Worm (Caenorhabditis elegans) whole organism, L1 larva: ENCODE measurements around the gene jnk-1.

Source experiments
- C34B4.2 ChIP-seq: sonication (generic microtip); optimal IDR thresholded peaks from 2 replicates; lab custom pipeline; 2017; ENCODE audit warnings: mild to moderate bottlenecking, missing genetic modification characterization, missing compliant biosample characterization
- Y116A8C.19 ChIP-seq: sonication (generic microtip); optimal IDR thresholded peaks from 2 replicates; lab custom pipeline; 2016; ENCODE audit warnings: missing compliant biosample characterization, missing genetic modification characterization, borderline replicate concordance
- aha-1 ChIP-seq: fragments of 150-350 bp; optimal IDR thresholded peaks from 2 replicates; lab custom pipeline; 2014; ENCODE audit warnings: missing biosample characterization, missing genetic modification characterization
- alr-1 ChIP-seq: fragments of 200-800 bp; sonication (Bioruptor generic); optimal IDR thresholded peaks from 2 replicates; lab custom pipeline; 2018; ENCODE audit warnings: borderline replicate concordance, mild to moderate bottlenecking, missing genetic modification characterization, missing compliant biosample characterization
- aly-2 ChIP-seq: fragments of 150-350 bp; optimal IDR thresholded peaks from 2 replicates; lab custom pipeline; 2014; ENCODE audit warnings: missing biosample characterization, missing genetic modification characterization
- ama-1 ChIP-seq: fragments of 150-350 bp; optimal IDR thresholded peaks from 2 replicates; lab custom pipeline; 2014
- blmp-1 ChIP-seq: fragments of 150-350 bp; optimal IDR thresholded peaks from 2 replicates; lab custom pipeline; 2014; ENCODE audit warnings: missing biosample characterization, missing genetic modification characterization
- ceh-63 ChIP-seq: fragments of 200-800 bp; sonication (Bioruptor generic); optimal IDR thresholded peaks from 2 replicates; lab custom pipeline; 2018; ENCODE audit warnings: mild to moderate bottlenecking, missing genetic modification characterization, missing compliant biosample characterization
- ceh-8 ChIP-seq: fragments of 200-800 bp; sonication (Bioruptor generic); optimal IDR thresholded peaks from 2 replicates; lab custom pipeline; 2018; ENCODE audit warnings: mild to moderate bottlenecking, missing genetic modification characterization, moderate library complexity, missing compliant biosample characterization
- ceh-88 ChIP-seq: fragments of 200-800 bp; sonication (Bioruptor generic); IDR thresholded peaks from 2 replicates; pipeline ENCODE4 v1.3.6; 2022; ENCODE audit warnings: missing genetic modification characterization, missing compliant biosample characterization
- ceh-90 ChIP-seq: sonication (generic microtip); optimal IDR thresholded peaks from 2 replicates; lab custom pipeline; 2016; ENCODE audit warnings: missing genetic modification characterization, missing compliant biosample characterization
- dpl-1 ChIP-seq, 3 experiments: fragments of 150-350 bp in 2 of 3; sonication (generic microtip) in 1 of 3; optimal IDR thresholded peaks; 2 replicates each; lab custom pipeline; 2014 to 2017; ENCODE audit warnings: missing biosample characterization in 3 of 3, missing genetic modification characterization in 3 of 3, missing genetic modification reagents in 3 of 3
- dsc-1 ChIP-seq: sonication (generic microtip); optimal IDR thresholded peaks from 2 replicates; lab custom pipeline; 2016; ENCODE audit warnings: mild to moderate bottlenecking, missing genetic modification characterization, missing compliant biosample characterization
- efl-1 ChIP-seq, 4 experiments: fragments of 150-350 bp; optimal IDR thresholded peaks in 3 of 4; peaks in 1 of 4; 1 replicate in 1 of 4; 2 replicates in 3 of 4; lab custom pipeline; 2014; ENCODE audit warnings: missing biosample characterization in 2 of 4, missing genetic modification characterization in 2 of 4, missing genetic modification reagents in 2 of 4
- efl-3 ChIP-seq: fragments of 200-800 bp; sonication (Bioruptor generic); optimal IDR thresholded peaks from 2 replicates; lab custom pipeline; 2018; ENCODE audit warnings: mild to moderate bottlenecking, missing genetic modification characterization, missing compliant biosample characterization
- egl-13 ChIP-seq: sonication (generic microtip); optimal IDR thresholded peaks from 2 replicates; lab custom pipeline; 2016; ENCODE audit warnings: missing genotype, missing genetic modification reagents, missing genetic modification characterization, missing compliant biosample characterization
- egl-27 ChIP-seq, 2 experiments: fragments of 150-350 bp in 1 of 2; sonication (generic microtip); optimal IDR thresholded peaks; 3 replicates each; lab custom pipeline; 2017 to 2018; ENCODE audit warnings: missing biosample characterization in 2 of 2, missing genetic modification characterization in 2 of 2, missing genetic modification reagents in 2 of 2
- elt-3 ChIP-seq, 6 experiments: fragments of 150-350 bp in 1 of 6; sonication (generic microtip); optimal IDR thresholded peaks; 2 replicates each; lab custom pipeline; 2017 to 2018; ENCODE audit warnings: missing biosample characterization in 6 of 6, missing genetic modification characterization in 6 of 6, inconsistent platforms in 1 of 6
- ets-5 ChIP-seq: fragments of 200-800 bp; sonication (Bioruptor generic); IDR thresholded peaks from 2 replicates; pipeline ENCODE4 v1.3.6; 2022; ENCODE audit warnings: missing genetic modification characterization, missing compliant biosample characterization
- fkh-4 ChIP-seq: sonication (generic microtip); optimal IDR thresholded peaks from 2 replicates; lab custom pipeline; 2016; ENCODE audit warnings: missing compliant biosample characterization, missing genetic modification characterization, borderline replicate concordance
- grh-1 ChIP-seq: fragments of 200-800 bp; sonication (Bioruptor generic); IDR thresholded peaks from 2 replicates; pipeline ENCODE4 v1.3.6; 2022; ENCODE audit warnings: missing genetic modification reagents, missing genetic modification characterization, missing compliant biosample characterization
- hpl-2 ChIP-seq: fragments of 150-350 bp; optimal IDR thresholded peaks from 2 replicates; lab custom pipeline; 2014; ENCODE audit warnings: missing biosample characterization, missing genetic modification reagents, missing genetic modification characterization
- irx-1 ChIP-seq: sonication (generic microtip); optimal IDR thresholded peaks from 2 replicates; lab custom pipeline; 2016; ENCODE audit warnings: missing genetic modification characterization, missing compliant biosample characterization
- isw-1 ChIP-seq: fragments of 200-800 bp; sonication (Bioruptor generic); IDR thresholded peaks from 2 replicates; pipeline ENCODE4 v1.3.6; 2022; ENCODE audit warnings: missing genetic modification characterization, missing compliant biosample characterization
- jun-1 ChIP-seq: fragments of 150-350 bp; optimal IDR thresholded peaks from 2 replicates; lab custom pipeline; 2014; ENCODE audit warnings: missing biosample characterization, missing genetic modification reagents, missing genetic modification characterization
- lin-15B ChIP-seq: fragments of 150-350 bp; sonication (generic microtip); optimal IDR thresholded peaks from 3 replicates; lab custom pipeline; 2014; ENCODE audit warnings: missing biosample characterization, missing genetic modification characterization
- lir-3 ChIP-seq: sonication (generic microtip); optimal IDR thresholded peaks from 2 replicates; lab custom pipeline; 2016; ENCODE audit warnings: mild to moderate bottlenecking, missing genetic modification characterization, moderate library complexity, missing compliant biosample characterization; ENCODE audit not compliant: poor library complexity
- lsy-2 ChIP-seq, 2 experiments: fragments of 150-350 bp; optimal IDR thresholded peaks; 2 replicates each; lab custom pipeline; 2014; ENCODE audit warnings: missing biosample characterization in 2 of 2, missing genetic modification characterization in 2 of 2
- mef-2 ChIP-seq: fragments of 150-350 bp; optimal IDR thresholded peaks from 2 replicates; lab custom pipeline; 2014; ENCODE audit warnings: missing biosample characterization, missing genetic modification characterization
- nhr-11 ChIP-seq: fragments of 150-350 bp; optimal IDR thresholded peaks from 2 replicates; lab custom pipeline; 2014; ENCODE audit warnings: missing biosample characterization, missing genetic modification characterization
- nhr-12 ChIP-seq: sonication (generic microtip); optimal IDR thresholded peaks from 2 replicates; lab custom pipeline; 2017; ENCODE audit warnings: missing biosample characterization, missing genetic modification characterization
- nhr-19 ChIP-seq: fragments of 200-800 bp; sonication (Bioruptor generic); conservative IDR thresholded peaks from 2 replicates; pipeline ENCODE4 v1.3.6; 2022; ENCODE audit warnings: missing genetic modification characterization, missing compliant biosample characterization
- nhr-20 ChIP-seq: sonication (generic microtip); optimal IDR thresholded peaks from 2 replicates; lab custom pipeline; 2016; ENCODE audit warnings: mild to moderate bottlenecking, missing genetic modification characterization, missing compliant biosample characterization
- nhr-237 ChIP-seq: fragments of 150-350 bp; optimal IDR thresholded peaks from 2 replicates; lab custom pipeline; 2014; ENCODE audit warnings: missing biosample characterization, missing genetic modification characterization
- nhr-47 ChIP-seq: sonication (generic microtip); optimal IDR thresholded peaks from 2 replicates; lab custom pipeline; 2016; ENCODE audit warnings: mild to moderate bottlenecking, missing genetic modification characterization, moderate library complexity, missing compliant biosample characterization
- nhr-71 ChIP-seq: sonication (generic microtip); optimal IDR thresholded peaks from 2 replicates; lab custom pipeline; 2016; ENCODE audit warnings: mild to moderate bottlenecking, missing genetic modification characterization, moderate library complexity, missing compliant biosample characterization
- nhr-85 ChIP-seq: sonication (generic microtip); peaks from one replicate; lab custom pipeline; 2016; ENCODE audit warnings: missing genetic modification characterization, inconsistent platforms, missing compliant biosample characterization
- nhr-90 ChIP-seq: sonication (generic microtip); optimal IDR thresholded peaks from 2 replicates; lab custom pipeline; 2016; ENCODE audit warnings: mild to moderate bottlenecking, missing genetic modification characterization, missing compliant biosample characterization; ENCODE audit not compliant: poor library complexity
- pag-3 ChIP-seq: sonication (generic microtip); optimal IDR thresholded peaks from 2 replicates; lab custom pipeline; 2017; ENCODE audit warnings: missing genetic modification characterization, mild to moderate bottlenecking, missing compliant biosample characterization, antibody characterized with exemption, borderline replicate concordance; ENCODE audit not compliant: insufficient read depth
- pax-3 ChIP-seq: fragments of 200-800 bp; sonication (Bioruptor generic); optimal IDR thresholded peaks from 2 replicates; lab custom pipeline; 2018; ENCODE audit warnings: mild to moderate bottlenecking, missing genetic modification characterization, moderate library complexity, missing compliant biosample characterization
- pqm-1 ChIP-seq: sonication (generic microtip); optimal IDR thresholded peaks from 3 replicates; lab custom pipeline; 2017; ENCODE audit warnings: missing biosample characterization, missing genetic modification characterization
- sox-4 ChIP-seq: sonication (generic microtip); optimal IDR thresholded peaks from 2 replicates; lab custom pipeline; 2016; ENCODE audit warnings: missing genetic modification characterization, missing compliant biosample characterization
- sptf-1 ChIP-seq: fragments of 150-350 bp; optimal IDR thresholded peaks from 2 replicates; lab custom pipeline; 2014; ENCODE audit warnings: missing biosample characterization, missing genetic modification characterization
- tbx-2 ChIP-seq: sonication (generic microtip); optimal IDR thresholded peaks from 2 replicates; lab custom pipeline; 2016; ENCODE audit warnings: missing genetic modification characterization, missing compliant biosample characterization
- unc-30 ChIP-seq: sonication (generic microtip); optimal IDR thresholded peaks from 2 replicates; lab custom pipeline; 2017; ENCODE audit warnings: missing biosample characterization, missing genetic modification characterization
- unc-62 ChIP-seq: fragments of 150-350 bp; optimal IDR thresholded peaks from 2 replicates; lab custom pipeline; 2014; ENCODE audit warnings: missing biosample characterization, missing genetic modification reagents, missing genetic modification characterization
- unc-98 ChIP-seq: fragments of 200-800 bp; sonication (Bioruptor generic); IDR thresholded peaks from 2 replicates; pipeline ENCODE4 v1.3.6; 2022; ENCODE audit warnings: missing genetic modification characterization, missing compliant biosample characterization
- vab-15 ChIP-seq: sonication (generic microtip); optimal IDR thresholded peaks from 2 replicates; lab custom pipeline; 2017; ENCODE audit warnings: missing genotype, mild to moderate bottlenecking, missing genetic modification characterization, missing compliant biosample characterization
- xbp-1 ChIP-seq: sonication (generic microtip); optimal IDR thresholded peaks from 2 replicates; lab custom pipeline; 2016; ENCODE audit warnings: missing genetic modification characterization, missing compliant biosample characterization
- zip-4 ChIP-seq: fragments of 200-800 bp; sonication (Bioruptor generic); optimal IDR thresholded peaks from 2 replicates; lab custom pipeline; 2018; ENCODE audit warnings: mild to moderate bottlenecking, missing genetic modification characterization, moderate library complexity, missing compliant biosample characterization
- ztf-11 ChIP-seq, 2 experiments: sonication (generic microtip); optimal IDR thresholded peaks; 2 replicates each; lab custom pipeline; 2016 to 2017; ENCODE audit warnings: missing genetic modification characterization in 2 of 2, missing biosample characterization in 1 of 2, missing compliant biosample characterization in 1 of 2
- ztf-4 ChIP-seq: fragments of 150-350 bp; optimal IDR thresholded peaks from 2 replicates; lab custom pipeline; 2014; ENCODE audit warnings: missing biosample characterization, missing genetic modification characterization

jnk-1 gene

ce11 chrIV:6919318-6919717, 38.1 kb upstream of the jnk-1 start, which contains the start of gene ruvb-2 (continued):
- TF ChIP-seq hpl-2 (GFP tag; lab: Kevin White, UChicago) (peak; percentile 42), ceh-90 (tag; lab: Kevin White, UChicago) (peak; percentile 8), xbp-1 (tag; lab: Kevin White, UChicago) (peak; percentile 89), nhr-90 (tag; lab: Kevin White, UChicago) (peak; percentile 89), ceh-63 (no peak), nhr-47 (peak; percentile 93), nhr-20 (tag; lab: Kevin White, UChicago) (peak; percentile 88), sptf-1 (no peak), nhr-19 (peak; percentile 89), nhr-71 (tag; lab: Kevin White, UChicago) (peak; percentile 94), fkh-4 (tag; lab: Kevin White, UChicago) (peak; percentile 60), jun-1 (peak; percentile 77), nhr-85 (tag; lab: Kevin White, UChicago) (peak; percentile 92), C34B4.2 (no peak), mef-2 (tag; lab: Kevin White, UChicago) (peak; percentile 37), lir-3 (peak; percentile 61), egl-13 (tag; lab: Kevin White, UChicago) (peak; percentile 80), dpl-1 (GFP tag; optimal IDR thresholded peaks at IDR 0.05; lab: Kevin White, UChicago) (peak; percentile 89 to 92 (median 91)), grh-1 (GFP tag; lab: Robert Waterston, UW) (peak; percentile 82), unc-62 (GFP tag; lab: Kevin White, UChicago) (no peak), tbx-2 (peak; percentile 88), unc-98 (no peak), egl-27 (tag; optimal IDR thresholded peaks at IDR 0.05; lab: Kevin White, UChicago) (no peak), elt-3 (tag; optimal IDR thresholded peaks at IDR 0.05; lab: Kevin White, UChicago) (peak in 1 of 6 experiments; percentile 85), efl-3 (no peak), zip-4 (GFP tag; lab: Kevin White, UChicago) (peak; percentile 64), isw-1 (peak; percentile 85), lsy-2 (tag; optimal IDR thresholded peaks at IDR 0.05; lab: Kevin White, UChicago) (peak; percentile 92 to 94), sox-4 (peak; percentile 69), aly-2 (tag; lab: Kevin White, UChicago) (peak; percentile 59), vab-15 (tag; lab: Kevin White, UChicago) (no peak), efl-1 (optimal IDR thresholded peaks at IDR 0.05; lab: Kevin White, UChicago) (peak; percentile 88 to 91), efl-1 (GFP tag; optimal IDR thresholded peaks at IDR 0.05 in 1 of 2; lab: Kevin White, UChicago) (peak; percentile 92 to 99), blmp-1 (tag; lab: Kevin White, UChicago) (peak; percentile 90), Y116A8C.19 (tag; lab: Kevin White, UChicago) (no peak), ceh-8 (GFP tag; lab: Kevin White, UChicago) (peak; percentile 81), ztf-11 (tag; optimal IDR thresholded peaks at IDR 0.05; lab: Kevin White, UChicago) (peak in 1 of 2 experiments; percentile 62), pax-3 (tag; lab: Kevin White, UChicago) (peak; percentile 65), aha-1 (tag; lab: Kevin White, UChicago) (peak; percentile 4), alr-1 (no peak), pqm-1 (no peak), ceh-88 (GFP tag; lab: Robert Waterston, UW) (peak; percentile 54), ama-1 (lab: Kevin White, UChicago) (peak; percentile 14), nhr-11 (tag; lab: Kevin White, UChicago) (peak; percentile 68), dsc-1 (tag; lab: Kevin White, UChicago) (peak; percentile 92), nhr-237 (tag; lab: Kevin White, UChicago) (peak; percentile 48), lin-15B (tag; lab: Kevin White, UChicago) (peak; percentile 91), unc-30 (tag; lab: Kevin White, UChicago) (no peak), irx-1 (peak; percentile 84), ztf-4 (peak; percentile 71), ets-5 (GFP tag; lab: Robert Waterston, UW) (no peak), nhr-12 (tag; lab: Kevin White, UChicago) (no peak), pag-3 (tag; lab: Kevin White, UChicago) (no peak)
